Worm (Caenorhabditis elegans) whole organism, L1 larva: ENCODE measurements around the gene H12D21.11.
A peak's percentile ranks its signal among the peaks of the same experiment; 100 is the strongest.

ENCODE experiments used
- C04F5.9 ChIP-seq: sonication (generic microtip); optimal IDR thresholded peaks from 2 replicates; lab custom pipeline; 2016; ENCODE audit warnings: missing genetic modification characterization, missing compliant biosample characterization
- Y116A8C.19 ChIP-seq: sonication (generic microtip); optimal IDR thresholded peaks from 2 replicates; lab custom pipeline; 2016; ENCODE audit warnings: missing compliant biosample characterization, missing genetic modification characterization, borderline replicate concordance
- alr-1 ChIP-seq: fragments of 200-800 bp; sonication (Bioruptor generic); optimal IDR thresholded peaks from 2 replicates; lab custom pipeline; 2018; ENCODE audit warnings: borderline replicate concordance, mild to moderate bottlenecking, missing genetic modification characterization, missing compliant biosample characterization
- aly-2 ChIP-seq: fragments of 150-350 bp; optimal IDR thresholded peaks from 2 replicates; lab custom pipeline; 2014; ENCODE audit warnings: missing biosample characterization, missing genetic modification characterization
- ama-1 ChIP-seq: fragments of 150-350 bp; optimal IDR thresholded peaks from 2 replicates; lab custom pipeline; 2014
- ceh-63 ChIP-seq: fragments of 200-800 bp; sonication (Bioruptor generic); optimal IDR thresholded peaks from 2 replicates; lab custom pipeline; 2018; ENCODE audit warnings: mild to moderate bottlenecking, missing genetic modification characterization, missing compliant biosample characterization
- ceh-8 ChIP-seq: fragments of 200-800 bp; sonication (Bioruptor generic); optimal IDR thresholded peaks from 2 replicates; lab custom pipeline; 2018; ENCODE audit warnings: mild to moderate bottlenecking, missing genetic modification characterization, moderate library complexity, missing compliant biosample characterization
- ceh-82 ChIP-seq, 3 experiments: fragments of 150-350 bp in 1 of 3; sonication (generic microtip) in 2 of 3; optimal IDR thresholded peaks; 2 replicates each; lab custom pipeline; 2014 to 2017; ENCODE audit warnings: missing biosample characterization in 3 of 3, missing genetic modification characterization in 3 of 3
- ceh-88 ChIP-seq: fragments of 200-800 bp; sonication (Bioruptor generic); IDR thresholded peaks from 2 replicates; pipeline ENCODE4 v1.3.6; 2022; ENCODE audit warnings: missing genetic modification characterization, missing compliant biosample characterization
- efl-1 ChIP-seq, 4 experiments: fragments of 150-350 bp; optimal IDR thresholded peaks in 3 of 4; peaks in 1 of 4; 1 replicate in 1 of 4; 2 replicates in 3 of 4; lab custom pipeline; 2014; ENCODE audit warnings: missing biosample characterization in 2 of 4, missing genetic modification characterization in 2 of 4, missing genetic modification reagents in 2 of 4
- ets-5 ChIP-seq: fragments of 200-800 bp; sonication (Bioruptor generic); IDR thresholded peaks from 2 replicates; pipeline ENCODE4 v1.3.6; 2022; ENCODE audit warnings: missing genetic modification characterization, missing compliant biosample characterization
- fkh-10 ChIP-seq: sonication (generic microtip); optimal IDR thresholded peaks from 2 replicates; lab custom pipeline; 2017; ENCODE audit warnings: missing biosample characterization, missing genetic modification reagents, missing genetic modification characterization
- fkh-4 ChIP-seq: sonication (generic microtip); optimal IDR thresholded peaks from 2 replicates; lab custom pipeline; 2016; ENCODE audit warnings: missing compliant biosample characterization, missing genetic modification characterization, borderline replicate concordance
- fkh-8 ChIP-seq: sonication (generic microtip); optimal IDR thresholded peaks from 2 replicates; lab custom pipeline; 2016; ENCODE audit warnings: mild to moderate bottlenecking, missing genetic modification characterization, missing compliant biosample characterization
- hpl-2 ChIP-seq: fragments of 150-350 bp; optimal IDR thresholded peaks from 2 replicates; lab custom pipeline; 2014; ENCODE audit warnings: missing biosample characterization, missing genetic modification reagents, missing genetic modification characterization
- isw-1 ChIP-seq: fragments of 200-800 bp; sonication (Bioruptor generic); IDR thresholded peaks from 2 replicates; pipeline ENCODE4 v1.3.6; 2022; ENCODE audit warnings: missing genetic modification characterization, missing compliant biosample characterization
- lin-13 ChIP-seq: fragments of 150-350 bp; optimal IDR thresholded peaks from 2 replicates; lab custom pipeline; 2014; ENCODE audit warnings: missing biosample characterization, missing genetic modification reagents, missing genetic modification characterization
- lin-15B ChIP-seq: fragments of 150-350 bp; sonication (generic microtip); optimal IDR thresholded peaks from 3 replicates; lab custom pipeline; 2014; ENCODE audit warnings: missing biosample characterization, missing genetic modification characterization
- lin-35 ChIP-seq, 2 experiments: fragments of 150-350 bp; optimal IDR thresholded peaks; 2 replicates each; lab custom pipeline; 2014; ENCODE audit warnings: missing biosample characterization in 2 of 2, missing genetic modification characterization in 2 of 2, missing genetic modification reagents in 2 of 2
- lir-3 ChIP-seq: sonication (generic microtip); optimal IDR thresholded peaks from 2 replicates; lab custom pipeline; 2016; ENCODE audit warnings: mild to moderate bottlenecking, missing genetic modification characterization, moderate library complexity, missing compliant biosample characterization; ENCODE audit not compliant: poor library complexity
- lsy-2 ChIP-seq, 2 experiments: fragments of 150-350 bp; optimal IDR thresholded peaks; 2 replicates each; lab custom pipeline; 2014; ENCODE audit warnings: missing biosample characterization in 2 of 2, missing genetic modification characterization in 2 of 2
- mab-9 ChIP-seq: fragments of 200-800 bp; sonication (Bioruptor generic); IDR thresholded peaks from 2 replicates; pipeline ENCODE4 v1.3.6; 2022; ENCODE audit warnings: missing genetic modification reagents, missing genetic modification characterization, missing compliant biosample characterization
- mdl-1 ChIP-seq, 2 experiments: fragments of 150-350 bp; optimal IDR thresholded peaks; 2 replicates each; lab custom pipeline; 2014 to 2017; ENCODE audit warnings: missing biosample characterization in 2 of 2, missing genetic modification characterization in 2 of 2, inconsistent platforms in 1 of 2
- nhr-20 ChIP-seq: sonication (generic microtip); optimal IDR thresholded peaks from 2 replicates; lab custom pipeline; 2016; ENCODE audit warnings: mild to moderate bottlenecking, missing genetic modification characterization, missing compliant biosample characterization
- nhr-71 ChIP-seq: sonication (generic microtip); optimal IDR thresholded peaks from 2 replicates; lab custom pipeline; 2016; ENCODE audit warnings: mild to moderate bottlenecking, missing genetic modification characterization, moderate library complexity, missing compliant biosample characterization
- nhr-76 ChIP-seq: sonication (generic microtip); optimal IDR thresholded peaks from 2 replicates; lab custom pipeline; 2017; ENCODE audit warnings: missing biosample characterization, missing genetic modification characterization
- pag-3 ChIP-seq: sonication (generic microtip); optimal IDR thresholded peaks from 2 replicates; lab custom pipeline; 2017; ENCODE audit warnings: missing genetic modification characterization, mild to moderate bottlenecking, missing compliant biosample characterization, antibody characterized with exemption, borderline replicate concordance; ENCODE audit not compliant: insufficient read depth
- pax-3 ChIP-seq: fragments of 200-800 bp; sonication (Bioruptor generic); optimal IDR thresholded peaks from 2 replicates; lab custom pipeline; 2018; ENCODE audit warnings: mild to moderate bottlenecking, missing genetic modification characterization, moderate library complexity, missing compliant biosample characterization
- snpc-4 ChIP-seq: fragments of 150-350 bp; optimal IDR thresholded peaks from 2 replicates; lab custom pipeline; 2014; ENCODE audit warnings: missing biosample characterization, missing genetic modification characterization
- snu-23 ChIP-seq: sonication (generic microtip); optimal IDR thresholded peaks from 2 replicates; lab custom pipeline; 2016; ENCODE audit warnings: missing genetic modification characterization, missing compliant biosample characterization
- sox-4 ChIP-seq: sonication (generic microtip); optimal IDR thresholded peaks from 2 replicates; lab custom pipeline; 2016; ENCODE audit warnings: missing genetic modification characterization, missing compliant biosample characterization
- swsn-7 ChIP-seq: sonication (generic microtip); optimal IDR thresholded peaks from 2 replicates; lab custom pipeline; 2016; ENCODE audit warnings: missing genetic modification characterization, missing compliant biosample characterization
- tbx-2 ChIP-seq: sonication (generic microtip); optimal IDR thresholded peaks from 2 replicates; lab custom pipeline; 2016; ENCODE audit warnings: missing genetic modification characterization, missing compliant biosample characterization
- tlp-1 ChIP-seq: fragments of 150-350 bp; optimal IDR thresholded peaks from 2 replicates; lab custom pipeline; 2014; ENCODE audit warnings: missing biosample characterization, missing genetic modification characterization
- unc-130 ChIP-seq: fragments of 150-350 bp; optimal IDR thresholded peaks from 2 replicates; lab custom pipeline; 2017; ENCODE audit warnings: missing biosample characterization, missing genetic modification characterization, inconsistent platforms
- unc-30 ChIP-seq: sonication (generic microtip); optimal IDR thresholded peaks from 2 replicates; lab custom pipeline; 2017; ENCODE audit warnings: missing biosample characterization, missing genetic modification characterization
- xbp-1 ChIP-seq: sonication (generic microtip); optimal IDR thresholded peaks from 2 replicates; lab custom pipeline; 2016; ENCODE audit warnings: missing genetic modification characterization, missing compliant biosample characterization

The H12D21.11 gene

DNA sequence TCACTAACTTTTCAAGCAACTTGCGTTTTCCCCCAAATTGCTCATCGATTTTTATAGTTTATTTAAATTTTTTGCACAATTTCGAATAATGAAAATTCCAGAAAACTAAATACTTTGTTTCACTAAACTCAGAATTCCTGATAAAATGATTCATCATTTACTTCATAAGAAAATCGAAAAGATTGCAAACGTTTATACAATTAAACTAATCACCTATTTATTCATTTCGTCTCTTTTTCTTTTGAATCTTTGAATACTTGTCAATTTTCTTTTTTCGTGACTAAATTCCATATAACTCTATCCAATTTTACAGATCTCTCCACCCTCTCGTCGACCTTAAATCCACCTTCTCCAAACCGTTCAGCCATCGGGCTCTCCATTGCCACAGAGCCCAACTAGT, 20.9 kb downstream of the H12D21.11 start, which contains the start of gene C30G7.2:
Gene C30G7.2 (plus strand): TSS at position 301 of the 400 bp plus-strand sequence.
- no peak for TF ChIP-seq mdl-1 (tag; optimal IDR thresholded peaks at IDR 0.05; lab: Kevin White, UChicago)
- TF ChIP-seq hpl-2 (GFP tag; lab: Kevin White, UChicago): no peak
- no peak for TF ChIP-seq lir-3 (tag; lab: Kevin White, UChicago)
- no peak for TF ChIP-seq lin-35 (GFP tag; optimal IDR thresholded peaks at IDR 0.05; lab: Kevin White, UChicago)
- TF ChIP-seq C04F5.9: no peak
- TF ChIP-seq nhr-20 (tag; lab: Kevin White, UChicago): no peak
- no peak for TF ChIP-seq tbx-2 (tag; lab: Kevin White, UChicago)
- TF ChIP-seq mab-9 (GFP tag; lab: Robert Waterston, UW): no peak
- no peak for TF ChIP-seq snu-23 (GFP tag; lab: Kevin White, UChicago)
- TF ChIP-seq tlp-1 (tag; lab: Kevin White, UChicago): no peak
- TF ChIP-seq snpc-4 (tag; lab: Kevin White, UChicago): no peak
- TF ChIP-seq ets-5 (GFP tag; lab: Robert Waterston, UW): no peak
- TF ChIP-seq ceh-82 (tag; optimal IDR thresholded peaks at IDR 0.05; lab: Kevin White, UChicago): no peak
- no peak for TF ChIP-seq nhr-76
- no peak for TF ChIP-seq lsy-2 (tag; optimal IDR thresholded peaks at IDR 0.05; lab: Kevin White, UChicago)
- TF ChIP-seq isw-1 (GFP tag; lab: Robert Waterston, UW): no peak
- no peak for TF ChIP-seq pag-3 (tag; lab: Kevin White, UChicago)
- TF ChIP-seq lin-13 (GFP tag; lab: Kevin White, UChicago): no peak

DNA sequence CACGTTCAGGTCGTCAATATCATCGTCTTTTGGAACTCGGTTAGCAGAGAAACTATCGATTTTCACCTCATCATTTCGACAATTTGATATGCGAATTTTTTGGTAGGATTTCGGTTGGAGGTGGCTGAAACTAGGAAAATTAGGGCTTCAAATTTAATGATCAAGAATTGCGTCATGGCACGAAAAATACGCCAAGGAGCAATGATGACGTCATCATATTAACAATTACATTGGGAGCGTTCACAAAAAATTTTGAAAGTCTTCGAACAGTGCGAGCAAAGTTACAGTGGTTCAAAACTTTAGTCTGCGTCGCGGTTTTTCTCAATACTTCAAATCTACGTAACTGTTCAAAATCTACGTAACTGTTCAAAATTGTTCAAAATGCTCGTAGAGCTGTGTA, 27.2 kb downstream of the H12D21.11 start:
- TF ChIP-seq sox-4 (tag; lab: Kevin White, UChicago): no peak
- no peak for TF ChIP-seq lin-15B
- TF ChIP-seq fkh-10 (GFP tag; lab: Kevin White, UChicago): no peak
- no peak for TF ChIP-seq nhr-76
- TF ChIP-seq mdl-1 (tag; optimal IDR thresholded peaks at IDR 0.05; lab: Kevin White, UChicago): no peak
- TF ChIP-seq alr-1 (tag; lab: Kevin White, UChicago): no peak
- no peak for TF ChIP-seq fkh-4 (tag; lab: Kevin White, UChicago)
- TF ChIP-seq, all 84 proteins: peak for 0

DNA sequence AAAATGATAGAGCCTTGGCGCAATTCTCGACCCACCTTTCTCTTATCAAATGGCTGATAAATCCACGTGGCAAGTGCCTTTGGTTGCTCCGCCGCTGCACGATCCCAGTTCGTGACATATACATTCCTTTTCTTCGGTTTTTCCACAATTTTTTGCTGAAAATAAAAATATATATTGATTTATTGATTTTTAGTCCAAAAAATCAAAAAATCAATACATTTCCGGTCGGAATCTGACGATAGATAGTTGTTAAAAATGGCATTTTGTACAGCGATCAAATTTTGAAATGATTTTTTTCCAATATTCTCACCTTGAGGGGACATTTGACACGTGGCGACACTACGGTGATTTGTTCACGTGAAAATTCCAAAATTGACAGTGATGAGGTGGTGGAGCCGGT, 28.1 kb downstream of the H12D21.11 start:
- TF ChIP-seq fkh-8 (no peak), efl-1 (optimal IDR thresholded peaks at IDR 0.05; lab: Kevin White, UChicago) (no peak), efl-1 (GFP tag; optimal IDR thresholded peaks at IDR 0.05 in 1 of 2; lab: Kevin White, UChicago) (peak in 1 of 2 experiments; percentile 7), swsn-7 (tag; lab: Kevin White, UChicago) (no peak), snu-23 (GFP tag; lab: Kevin White, UChicago) (no peak), ceh-8 (GFP tag; lab: Kevin White, UChicago) (no peak), Y116A8C.19 (tag; lab: Kevin White, UChicago) (no peak), pax-3 (tag; lab: Kevin White, UChicago) (no peak), nhr-20 (tag; lab: Kevin White, UChicago) (no peak)

DNA sequence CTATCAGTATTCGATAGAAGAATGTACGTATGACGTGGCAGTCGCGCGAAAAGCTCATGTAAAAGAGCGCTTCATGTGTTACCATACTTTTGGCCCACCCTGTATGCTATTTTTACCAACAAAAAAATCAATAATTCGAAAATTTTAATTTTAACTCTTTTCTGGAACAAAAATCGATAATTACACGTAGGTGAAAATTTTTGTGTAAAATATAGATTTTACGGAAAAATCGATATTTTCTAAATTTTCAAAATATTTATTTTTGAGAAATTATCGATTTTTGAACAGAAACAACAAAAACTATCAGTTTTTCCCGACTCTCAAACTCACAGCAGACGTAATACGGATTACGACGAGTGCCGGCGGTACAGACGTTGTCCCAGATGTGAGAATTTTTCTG, 29.4 kb downstream of the H12D21.11 start:
- TF ChIP-seq unc-130 (no peak), ceh-8 (GFP tag; lab: Kevin White, UChicago) (no peak), ceh-88 (GFP tag; lab: Robert Waterston, UW) (no peak), pag-3 (tag; lab: Kevin White, UChicago) (no peak), lir-3 (tag; lab: Kevin White, UChicago) (no peak), ama-1 (lab: Kevin White, UChicago) (no peak), snpc-4 (tag; lab: Kevin White, UChicago) (no peak)

DNA sequence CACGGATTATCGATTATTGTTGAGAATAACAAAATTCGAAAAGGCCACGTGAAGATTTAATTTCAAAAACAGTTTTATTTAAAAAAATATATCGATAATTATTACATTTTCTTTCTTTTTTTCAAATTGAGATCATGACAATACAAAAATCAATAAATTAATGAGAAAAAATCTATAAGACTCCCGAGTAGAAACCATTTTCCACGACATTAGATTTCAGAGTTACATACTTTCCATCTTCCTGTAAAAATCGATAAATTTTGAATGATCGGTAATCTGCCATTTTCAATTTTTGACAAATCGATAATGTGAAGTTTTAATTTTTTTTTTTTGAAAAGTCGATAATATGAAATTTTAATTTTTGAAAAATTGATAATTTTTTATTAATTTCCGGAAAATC, 30.0 kb downstream of the H12D21.11 start, which contains the start of gene C30G7.3:
Gene C30G7.3 (minus strand): TSS at position 8 of the 400 bp plus-strand sequence.
- TF ChIP-seq xbp-1 (tag; lab: Kevin White, UChicago) (no peak), nhr-71 (tag; lab: Kevin White, UChicago) (no peak), tlp-1 (tag; lab: Kevin White, UChicago) (no peak), Y116A8C.19 (tag; lab: Kevin White, UChicago) (no peak), ceh-63 (GFP tag; lab: Kevin White, UChicago) (no peak), aly-2 (tag; lab: Kevin White, UChicago) (no peak), unc-30 (tag; lab: Kevin White, UChicago) (no peak), unc-130 (no peak)
